Fruit fly (Drosophila melanogaster) whole organism, embryonic: ENCODE results near the gene CG14915.

Source experiments
- CG11504 ChIP-seq: fragments of 200-800 bp; sonication (Bioruptor generic); optimal IDR thresholded peaks from 3 replicates; lab custom pipeline; 2019; ENCODE audit warnings: missing biosample characterization, mild to moderate bottlenecking, missing genetic modification characterization, moderate library complexity
- CG11696 ChIP-seq: fragments of 200-800 bp; sonication (Bioruptor generic); IDR thresholded peaks from 2 replicates; pipeline ENCODE4 v1.3.6; 2022; ENCODE audit warnings: missing biosample characterization, missing genetic modification characterization
- CG12155 ChIP-seq: fragments of 200-800 bp; sonication (Bioruptor generic); optimal IDR thresholded peaks from 3 replicates; lab custom pipeline; 2016; ENCODE audit warnings: missing biosample characterization, missing genetic modification characterization
- CG14441 ChIP-seq: fragments of 200-800 bp; sonication (Bioruptor generic); IDR thresholded peaks from 2 replicates; pipeline ENCODE4 v1.3.6; 2022; ENCODE audit warnings: missing biosample characterization, missing genetic modification characterization
- CG15514 ChIP-seq: fragments of 200-800 bp; sonication (Bioruptor generic); optimal IDR thresholded peaks from 3 replicates; lab custom pipeline; 2017; ENCODE audit warnings: missing biosample characterization, missing genetic modification characterization, mild to moderate bottlenecking, moderate library complexity, missing genetic modification reagents
- CG15601 ChIP-seq: fragments of 200-800 bp; sonication (Bioruptor generic); optimal IDR thresholded peaks from 3 replicates; lab custom pipeline; 2019; ENCODE audit warnings: missing biosample characterization, mild to moderate bottlenecking, missing genetic modification characterization, moderate library complexity
- CG17568 ChIP-seq: fragments of 200-800 bp; sonication (Bioruptor generic); optimal IDR thresholded peaks from 2 replicates; lab custom pipeline; 2018; ENCODE audit warnings: missing biosample characterization, mild to moderate bottlenecking, missing genetic modification characterization, moderate library complexity
- CG18262 ChIP-seq: fragments of 200-800 bp; optimal IDR thresholded peaks from 3 replicates; lab custom pipeline; 2019; ENCODE audit warnings: missing biosample characterization, mild to moderate bottlenecking, missing genetic modification characterization, moderate library complexity
- CG1832 ChIP-seq: fragments of 200-800 bp; sonication (Bioruptor generic); optimal IDR thresholded peaks from 2 replicates; lab custom pipeline; 2017; ENCODE audit warnings: missing biosample characterization, mild to moderate bottlenecking, missing genetic modification characterization, inconsistent platforms
- CG18619 ChIP-seq: fragments of 200-800 bp; sonication (Bioruptor generic); optimal IDR thresholded peaks from 3 replicates; lab custom pipeline; 2017; ENCODE audit warnings: missing biosample characterization, mild to moderate bottlenecking, missing genetic modification characterization
- CG2712 ChIP-seq: fragments of 200-800 bp; optimal IDR thresholded peaks from 3 replicates; lab custom pipeline; 2019; ENCODE audit warnings: missing biosample characterization, mild to moderate bottlenecking, missing genetic modification characterization, moderate library complexity
- CG32532 ChIP-seq: fragments of 200-800 bp; sonication (Bioruptor generic); IDR thresholded peaks from 2 replicates; pipeline ENCODE4 v1.3.6; 2022; ENCODE audit warnings: missing biosample characterization, missing genetic modification characterization
- CG32772 ChIP-seq: fragments of 200-800 bp; sonication (Bioruptor generic); IDR thresholded peaks from 2 replicates; pipeline ENCODE4 v1.3.6; 2022; ENCODE audit warnings: missing biosample characterization, missing genetic modification characterization
- CG3281 ChIP-seq: fragments of 200-800 bp; sonication (Bioruptor generic); optimal IDR thresholded peaks from 3 replicates; lab custom pipeline; 2017; ENCODE audit warnings: missing biosample characterization, mild to moderate bottlenecking, missing genetic modification characterization
- CG34376 ChIP-seq: fragments of 200-800 bp; sonication (Bioruptor generic); optimal IDR thresholded peaks from 2 replicates; lab custom pipeline; 2018; ENCODE audit warnings: missing biosample characterization, mild to moderate bottlenecking, missing genetic modification characterization
- CG6683 ChIP-seq: fragments of 200-800 bp; sonication (Bioruptor generic); optimal IDR thresholded peaks from 2 replicates; lab custom pipeline; 2017; ENCODE audit warnings: missing biosample characterization, mild to moderate bottlenecking, missing genetic modification characterization, missing genetic modification reagents
- CG7987 ChIP-seq: fragments of 200-800 bp; sonication (Bioruptor generic); optimal IDR thresholded peaks from 2 replicates; lab custom pipeline; 2018; ENCODE audit warnings: missing biosample characterization, mild to moderate bottlenecking, missing genetic modification characterization, moderate library complexity
- CG8281 ChIP-seq: fragments of 200-800 bp; sonication (Bioruptor generic); optimal IDR thresholded peaks from 2 replicates; lab custom pipeline; 2018; ENCODE audit warnings: missing biosample characterization, mild to moderate bottlenecking, missing genetic modification characterization, moderate library complexity
- CG9797 ChIP-seq: fragments of 200-800 bp; sonication (Bioruptor generic); optimal IDR thresholded peaks from 3 replicates; lab custom pipeline; 2018; ENCODE audit warnings: missing biosample characterization, mild to moderate bottlenecking, missing genetic modification characterization
- CG9876 ChIP-seq: fragments of 200-800 bp; sonication (Bioruptor generic); optimal IDR thresholded peaks from 2 replicates; lab custom pipeline; 2016; ENCODE audit warnings: missing biosample characterization, missing genetic modification characterization
- CoRest ChIP-seq: fragments of 200-800 bp; sonication (Bioruptor generic); optimal IDR thresholded peaks from 3 replicates; lab custom pipeline; 2018; ENCODE audit warnings: missing biosample characterization, mild to moderate bottlenecking, missing genetic modification characterization, moderate library complexity
- ERR ChIP-seq: fragments of 200-800 bp; sonication (Bioruptor generic); optimal IDR thresholded peaks from 2 replicates; lab custom pipeline; 2016; ENCODE audit warnings: missing biosample characterization, missing genetic modification characterization
- Elba2 ChIP-seq: fragments of 200-800 bp; sonication (Bioruptor generic); optimal IDR thresholded peaks from 3 replicates; lab custom pipeline; 2016; ENCODE audit warnings: missing biosample characterization, missing genetic modification characterization
- HLH3B ChIP-seq: fragments of 200-800 bp; sonication (Bioruptor generic); IDR thresholded peaks from 2 replicates; pipeline ENCODE4 v1.3.6; 2022; ENCODE audit warnings: missing biosample characterization, missing genetic modification characterization
- Hmr ChIP-seq: fragments of 200-800 bp; sonication (Bioruptor generic); optimal IDR thresholded peaks from 3 replicates; lab custom pipeline; 2017; ENCODE audit warnings: mild to moderate bottlenecking, missing biosample characterization, missing genetic modification reagents, missing genetic modification characterization
- Hr51 ChIP-seq, 2 experiments: fragments of 200-800 bp; sonication (Bioruptor generic); optimal IDR thresholded peaks; 2 replicates in 1 of 2; 3 replicates in 1 of 2; lab custom pipeline; 2016 to 2018; ENCODE audit warnings: missing biosample characterization in 2 of 2, missing genetic modification characterization in 2 of 2, mild to moderate bottlenecking in 1 of 2, moderate library complexity in 1 of 2
- Med ChIP-seq: fragments of 200-800 bp; sonication (Bioruptor generic); peaks from one replicate; lab custom pipeline; 2016; ENCODE audit warnings: missing biosample characterization, missing genetic modification characterization, mild to moderate bottlenecking, inconsistent platforms, moderate library complexity
- NFAT ChIP-seq: fragments of 200-800 bp; sonication (Bioruptor generic); IDR thresholded peaks from 2 replicates; pipeline ENCODE4 v1.3.6; 2022; ENCODE audit warnings: missing biosample characterization, missing genetic modification characterization
- Pdp1 ChIP-seq, 2 experiments: fragments of 200-800 bp; sonication (Bioruptor generic); optimal IDR thresholded peaks; 3 replicates each; lab custom pipeline; 2016; ENCODE audit warnings: missing biosample characterization in 2 of 2, missing genetic modification characterization in 2 of 2, mild to moderate bottlenecking in 1 of 2, moderate library complexity in 1 of 2
- Rfx ChIP-seq: fragments of 200-800 bp; sonication (Bioruptor generic); IDR thresholded peaks from 2 replicates; pipeline ENCODE4 v1.3.6; 2022; ENCODE audit warnings: missing biosample characterization, missing genetic modification characterization
- Vsx1 ChIP-seq: fragments of 200-800 bp; sonication (Bioruptor generic); optimal IDR thresholded peaks from 2 replicates; lab custom pipeline; 2017; ENCODE audit warnings: missing biosample characterization, mild to moderate bottlenecking, missing genetic modification characterization, missing genetic modification reagents
- YL-1 ChIP-seq: fragments of 200-800 bp; sonication (Bioruptor generic); optimal IDR thresholded peaks from 3 replicates; lab custom pipeline; 2017; ENCODE audit warnings: missing biosample characterization, mild to moderate bottlenecking, missing genetic modification characterization
- dysf ChIP-seq: fragments of 200-800 bp; sonication (Bioruptor generic); IDR thresholded peaks from 3 replicates; pipeline ENCODE4 v1.3.6; 2022; ENCODE audit warnings: missing biosample characterization, missing genetic modification characterization
- exex ChIP-seq: fragments of 200-800 bp; sonication (Bioruptor generic); optimal IDR thresholded peaks from 4 replicates; lab custom pipeline; 2018; ENCODE audit warnings: missing biosample characterization, mild to moderate bottlenecking, missing genetic modification characterization, moderate library complexity
- fd64A ChIP-seq: fragments of 200-800 bp; sonication (Bioruptor generic); optimal IDR thresholded peaks from 3 replicates; lab custom pipeline; 2018; ENCODE audit warnings: missing biosample characterization, mild to moderate bottlenecking, missing genetic modification characterization
- gcm ChIP-seq: fragments of 200-800 bp; sonication (Bioruptor generic); optimal IDR thresholded peaks from 2 replicates; lab custom pipeline; 2019; ENCODE audit warnings: missing biosample characterization, mild to moderate bottlenecking, missing genetic modification characterization, moderate library complexity
- kah ChIP-seq: fragments of 200-800 bp; sonication (Bioruptor generic); optimal IDR thresholded peaks from 2 replicates; lab custom pipeline; 2018; ENCODE audit warnings: missing biosample characterization, mild to moderate bottlenecking, missing genetic modification characterization
- lab ChIP-seq: fragments of 200-800 bp; sonication (Bioruptor generic); optimal IDR thresholded peaks from 3 replicates; lab custom pipeline; 2017; ENCODE audit warnings: missing biosample characterization, missing genetic modification characterization, mild to moderate bottlenecking, moderate library complexity, missing genetic modification reagents
- lbe ChIP-seq: fragments of 200-800 bp; sonication (Bioruptor generic); optimal IDR thresholded peaks from 2 replicates; lab custom pipeline; 2016; ENCODE audit warnings: missing biosample characterization, mild to moderate bottlenecking, missing genetic modification characterization
- luna ChIP-seq: fragments of 200-800 bp; sonication (Bioruptor generic); optimal IDR thresholded peaks from 2 replicates; lab custom pipeline; 2016; ENCODE audit warnings: missing biosample characterization, missing genetic modification characterization
- pho ChIP-seq: fragments of 200-800 bp; sonication (Bioruptor generic); optimal IDR thresholded peaks from 2 replicates; lab custom pipeline; 2016; ENCODE audit warnings: missing biosample characterization, missing genetic modification characterization
- pros ChIP-seq: fragments of 200-800 bp; sonication (Bioruptor generic); optimal IDR thresholded peaks from 3 replicates; lab custom pipeline; 2019; ENCODE audit warnings: missing biosample characterization, mild to moderate bottlenecking, missing genetic modification characterization, moderate library complexity
- sens ChIP-seq: fragments of 200-800 bp; sonication (Bioruptor generic); peaks from one replicate; lab custom pipeline; 2016; ENCODE audit warnings: missing biosample characterization, missing genetic modification characterization
- slbo ChIP-seq: fragments of 200-800 bp; sonication (Bioruptor generic); IDR thresholded peaks from 2 replicates; pipeline ENCODE4 v1.3.6; 2022; ENCODE audit warnings: missing biosample characterization, missing genetic modification characterization
- tio ChIP-seq: fragments of 200-800 bp; sonication (Bioruptor generic); optimal IDR thresholded peaks from 2 replicates; lab custom pipeline; 2017; ENCODE audit warnings: missing biosample characterization, missing genetic modification characterization, inconsistent platforms
- trh ChIP-seq: fragments of 200-800 bp; sonication (Bioruptor generic); optimal IDR thresholded peaks from 2 replicates; lab custom pipeline; 2016; ENCODE audit warnings: missing biosample characterization, missing genetic modification characterization
- zen ChIP-seq: fragments of 200-800 bp; sonication (Bioruptor generic); optimal IDR thresholded peaks from 3 replicates; lab custom pipeline; 2018; ENCODE audit warnings: missing biosample characterization, mild to moderate bottlenecking, missing genetic modification characterization, moderate library complexity
- zfh2 ChIP-seq: fragments of 200-800 bp; sonication (Bioruptor generic); optimal IDR thresholded peaks from 2 replicates; lab custom pipeline; 2016; ENCODE audit warnings: missing biosample characterization, missing genetic modification characterization

CG14915 gene

DNA sequence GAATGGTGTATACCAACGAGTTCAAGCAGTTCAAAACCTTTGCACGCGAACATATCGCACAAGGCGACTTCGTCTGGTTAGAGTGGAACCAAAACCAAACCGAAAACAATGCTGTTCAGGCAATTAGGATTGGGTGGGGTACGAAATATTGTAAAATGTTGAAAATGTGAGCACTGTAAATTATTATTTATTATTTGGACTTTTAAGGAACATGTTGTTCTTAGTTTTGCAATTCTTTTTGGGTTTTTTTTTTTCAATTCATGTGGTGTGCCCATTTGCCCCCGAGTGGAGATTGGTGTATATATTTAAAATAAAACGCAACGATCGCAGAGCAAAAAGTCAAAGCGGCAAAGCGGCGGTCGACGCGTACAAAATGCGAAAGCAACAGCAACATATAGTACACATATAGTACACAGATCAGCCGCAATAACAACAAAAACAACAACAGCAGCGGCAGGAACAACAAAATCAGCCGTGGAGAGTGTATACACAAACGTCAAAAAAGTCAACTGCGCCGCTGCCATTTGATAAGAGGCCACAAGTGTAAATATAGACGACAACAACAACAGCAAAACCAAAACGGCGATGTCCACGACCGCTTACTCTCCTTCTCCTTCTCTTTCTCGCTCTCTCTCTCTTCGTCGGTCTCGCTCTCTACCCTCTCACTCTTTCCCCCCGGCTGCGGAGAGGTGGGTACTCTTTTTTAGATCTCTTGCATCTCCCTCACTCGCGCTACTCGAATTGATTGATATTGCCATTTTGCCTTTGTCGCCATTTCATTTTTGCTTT, 26.0 kb upstream of the CG14915 start (continued):
- peak; percentile 53 for TF ChIP-seq lbe (GFP tag; lab: Kevin White, UChicago)
- peak; percentile 45 for TF ChIP-seq tio (GFP tag; lab: Kevin White, UChicago)
- peak; percentile 82 for TF ChIP-seq sens (GFP tag; lab: Kevin White, UChicago)
- TF ChIP-seq CG15601 (tag; lab: Kevin White, UChicago), result peak; percentile 44
- TF ChIP-seq CG3281 (GFP tag; lab: Kevin White, UChicago), result peak; percentile 30
- TF ChIP-seq lab (GFP tag; lab: Kevin White, UChicago), result peak; percentile 69
- TF ChIP-seq CG1832 (GFP tag; lab: Kevin White, UChicago), result peak; percentile 77
- peak; percentile 75 for TF ChIP-seq Vsx1 (GFP tag; lab: Kevin White, UChicago)
- peak; percentile 26 for TF ChIP-seq CG18262 (tag; lab: Kevin White, UChicago)
- peak in 1 of 2 experiments; percentile 28 for TF ChIP-seq Hr51 (GFP tag; optimal IDR thresholded peaks at IDR 0.05; lab: Kevin White, UChicago)
- TF ChIP-seq luna (GFP tag; lab: Kevin White, UChicago), result no peak
- peak; percentile 12 for TF ChIP-seq CoRest (tag; lab: Kevin White, UChicago)
- no peak for TF ChIP-seq pros (GFP tag; lab: Kevin White, UChicago)
- peak; percentile 35 for TF ChIP-seq trh
- TF ChIP-seq CG6683 (GFP tag; lab: Kevin White, UChicago), result peak; percentile 22
- peak; percentile 21 for TF ChIP-seq pho (GFP tag; lab: Kevin White, UChicago)
- peak; percentile 49 for TF ChIP-seq CG14441
- TF ChIP-seq Elba2, result no peak
- TF ChIP-seq NFAT, result no peak
- peak; percentile 31 for TF ChIP-seq CG12155 (GFP tag; lab: Kevin White, UChicago)
- peak; percentile 67 for TF ChIP-seq CG34376 (GFP tag; lab: Kevin White, UChicago)
- no peak for TF ChIP-seq CG32772 (GFP tag; lab: Robert Waterston, UW)
- TF ChIP-seq CG17568, result peak; percentile 69
- peak; percentile 16 for TF ChIP-seq gcm (GFP tag; lab: Kevin White, UChicago)
- peak; percentile 39; the same call in 1 of the 2 replicates for TF ChIP-seq Rfx (GFP tag; lab: Robert Waterston, UW)
- peak; percentile 14 for TF ChIP-seq kah
- TF ChIP-seq YL-1 (GFP tag; lab: Kevin White, UChicago), result peak; percentile 7
- peak; percentile 78 for TF ChIP-seq Med (GFP tag; lab: Kevin White, UChicago)
- peak; percentile 35 for TF ChIP-seq exex (tag; lab: Kevin White, UChicago)
- peak; percentile 64 for TF ChIP-seq slbo (GFP tag; lab: Robert Waterston, UW)
- peak; percentile 80 for TF ChIP-seq CG11696
- TF ChIP-seq zen (tag; lab: Kevin White, UChicago), result no peak
- TF ChIP-seq CG15514 (GFP tag; lab: Kevin White, UChicago), result peak; percentile 41
- TF ChIP-seq CG2712 (tag; lab: Kevin White, UChicago), result peak; percentile 16
- no peak for TF ChIP-seq CG9797 (GFP tag; lab: Kevin White, UChicago)
- peak; percentile 74 for TF ChIP-seq Hmr (GFP tag; lab: Kevin White, UChicago)
- TF ChIP-seq CG18619 (GFP tag; lab: Kevin White, UChicago), result peak; percentile 51
- no peak; the same call in 1 of the 2 replicates for TF ChIP-seq HLH3B (GFP tag; lab: Robert Waterston, UW)
- peak; percentile 19 for TF ChIP-seq CG7987 (GFP tag; lab: Kevin White, UChicago)
- TF ChIP-seq CG11504, result peak; percentile 47
- peak; percentile 63 for TF ChIP-seq fd64A
- 0 out of 3 replicates have a peak, but pooled peaks have one; percentile 40 for TF ChIP-seq dysf (GFP tag; lab: Robert Waterston, UW)
- TF ChIP-seq ERR, result peak; percentile 51
- peak; percentile 6 for TF ChIP-seq zfh2 (GFP tag; lab: Kevin White, UChicago)
- no peak for TF ChIP-seq CG9876
- TF ChIP-seq CG8281 (tag; lab: Kevin White, UChicago), result peak; percentile 7
- TF ChIP-seq CG32532, result peak; percentile 40; the same call in 1 of the 2 replicates
- TF ChIP-seq Pdp1 (GFP tag; optimal IDR thresholded peaks at IDR 0.05; lab: Kevin White, UChicago), result peak in 1 of 2 experiments; percentile 28
